Fruit fly (Drosophila melanogaster) whole organism, embryonic: ENCODE measurements around the gene CG5902.
A peak's percentile ranks its signal among the peaks of the same experiment; 100 is the strongest.

ENCODE experiments used
- CG11093 ChIP-seq: fragments of 200-800 bp; sonication (Bioruptor generic); IDR thresholded peaks from 3 replicates; pipeline ENCODE4 v1.3.6; 2022; ENCODE audit warnings: missing biosample characterization, missing genetic modification characterization
- CG12155 ChIP-seq: fragments of 200-800 bp; sonication (Bioruptor generic); optimal IDR thresholded peaks from 3 replicates; lab custom pipeline; 2016; ENCODE audit warnings: missing biosample characterization, missing genetic modification characterization
- CG12299 ChIP-seq: fragments of 200-800 bp; sonication (Bioruptor generic); optimal IDR thresholded peaks from 2 replicates; lab custom pipeline; 2018; ENCODE audit warnings: missing biosample characterization, mild to moderate bottlenecking, missing genetic modification characterization
- CG12744 ChIP-seq: fragments of 200-800 bp; sonication (Bioruptor generic); optimal IDR thresholded peaks from 2 replicates; lab custom pipeline; 2016; ENCODE audit warnings: missing biosample characterization, missing genetic modification characterization
- CG12769 ChIP-seq: fragments of 200-800 bp; sonication (Bioruptor generic); optimal IDR thresholded peaks from 2 replicates; lab custom pipeline; 2019; ENCODE audit warnings: missing biosample characterization, mild to moderate bottlenecking, missing genetic modification characterization, moderate library complexity
- CG15073 ChIP-seq: fragments of 200-800 bp; sonication (Bioruptor generic); optimal IDR thresholded peaks from 2 replicates; lab custom pipeline; 2016; ENCODE audit warnings: missing biosample characterization, missing genetic modification characterization
- CG15479 ChIP-seq: fragments of 200-800 bp; sonication (Bioruptor generic); optimal IDR thresholded peaks from 3 replicates; lab custom pipeline; 2019; ENCODE audit warnings: missing biosample characterization, mild to moderate bottlenecking, missing genetic modification characterization, moderate library complexity
- CG15514 ChIP-seq: fragments of 200-800 bp; sonication (Bioruptor generic); optimal IDR thresholded peaks from 3 replicates; lab custom pipeline; 2017; ENCODE audit warnings: missing biosample characterization, missing genetic modification characterization, mild to moderate bottlenecking, moderate library complexity, missing genetic modification reagents
- CG1603 ChIP-seq: fragments of 200-800 bp; sonication (Bioruptor generic); optimal IDR thresholded peaks from 2 replicates; lab custom pipeline; 2019; ENCODE audit warnings: missing biosample characterization, mild to moderate bottlenecking, missing genetic modification characterization, moderate library complexity
- CG17568 ChIP-seq: fragments of 200-800 bp; sonication (Bioruptor generic); optimal IDR thresholded peaks from 2 replicates; lab custom pipeline; 2018; ENCODE audit warnings: missing biosample characterization, mild to moderate bottlenecking, missing genetic modification characterization, moderate library complexity
- CG18476 ChIP-seq: fragments of 200-800 bp; sonication (Bioruptor generic); optimal IDR thresholded peaks from 2 replicates; lab custom pipeline; 2016; ENCODE audit warnings: missing biosample characterization, mild to moderate bottlenecking, missing genetic modification characterization
- CG2875 ChIP-seq: fragments of 200-800 bp; sonication (Bioruptor generic); optimal IDR thresholded peaks from 2 replicates; lab custom pipeline; 2017; ENCODE audit warnings: missing biosample characterization, mild to moderate bottlenecking, missing genetic modification characterization, missing genetic modification reagents
- CG30403 ChIP-seq: fragments of 200-800 bp; sonication (Bioruptor generic); optimal IDR thresholded peaks from 3 replicates; lab custom pipeline; 2016; ENCODE audit warnings: missing biosample characterization, missing genetic modification characterization
- CG34376 ChIP-seq: fragments of 200-800 bp; sonication (Bioruptor generic); optimal IDR thresholded peaks from 2 replicates; lab custom pipeline; 2018; ENCODE audit warnings: missing biosample characterization, mild to moderate bottlenecking, missing genetic modification characterization
- CG4854 ChIP-seq: fragments of 200-800 bp; sonication (Bioruptor generic); optimal IDR thresholded peaks from 2 replicates; lab custom pipeline; 2016; ENCODE audit warnings: missing biosample characterization, missing genetic modification characterization, inconsistent platforms
- CG6765 ChIP-seq: fragments of 200-800 bp; sonication (Bioruptor generic); optimal IDR thresholded peaks from 3 replicates; lab custom pipeline; 2017; ENCODE audit warnings: missing biosample characterization, mild to moderate bottlenecking, missing genetic modification characterization
- CG6854 ChIP-seq: fragments of 200-800 bp; sonication (Bioruptor generic); optimal IDR thresholded peaks from 3 replicates; lab custom pipeline; 2017; ENCODE audit warnings: missing biosample characterization, mild to moderate bottlenecking, missing genetic modification characterization
- CG7745 ChIP-seq: fragments of 200-800 bp; sonication (Bioruptor generic); optimal IDR thresholded peaks from 2 replicates; lab custom pipeline; 2018; ENCODE audit warnings: missing biosample characterization, mild to moderate bottlenecking, missing genetic modification characterization, moderate library complexity
- CG7963 ChIP-seq: fragments of 200-800 bp; sonication (Bioruptor generic); IDR thresholded peaks from 3 replicates; pipeline ENCODE4 v1.3.6; 2022; ENCODE audit warnings: missing biosample characterization, missing genetic modification characterization; ENCODE audit not compliant: partially characterized antibody
- D ChIP-seq, 2 experiments: fragments of 200-800 bp in 1 of 2; fragments of >200 bp in 1 of 2; sonication (Bioruptor generic) in 1 of 2; optimal IDR thresholded peaks; 2 replicates in 1 of 2; 3 replicates in 1 of 2; lab custom pipeline; 2017; ENCODE audit warnings: mild to moderate bottlenecking in 1 of 2, missing biosample characterization in 1 of 2, missing genetic modification characterization in 1 of 2, missing genetic modification reagents in 1 of 2
- Dfd ChIP-seq, 2 experiments: fragments of >200 bp; optimal IDR thresholded peaks; 2 replicates each; lab custom pipeline; 2017; ENCODE audit warnings: missing biosample characterization in 2 of 2, missing genetic modification characterization in 2 of 2
- Fer1 ChIP-seq: fragments of 200-800 bp; sonication (Bioruptor generic); optimal IDR thresholded peaks from 2 replicates; lab custom pipeline; 2017; ENCODE audit warnings: missing biosample characterization, mild to moderate bottlenecking, missing genetic modification characterization
- HLH54F ChIP-seq: fragments of 200-800 bp; sonication (Bioruptor generic); optimal IDR thresholded peaks from 3 replicates; lab custom pipeline; 2016; ENCODE audit warnings: missing biosample characterization, missing genetic modification characterization
- Hey ChIP-seq: fragments of 200-800 bp; sonication (Bioruptor generic); optimal IDR thresholded peaks from 3 replicates; lab custom pipeline; 2018; ENCODE audit warnings: missing biosample characterization, mild to moderate bottlenecking, missing genetic modification characterization
- Hr51 ChIP-seq, 2 experiments: fragments of 200-800 bp; sonication (Bioruptor generic); optimal IDR thresholded peaks; 2 replicates in 1 of 2; 3 replicates in 1 of 2; lab custom pipeline; 2016 to 2018; ENCODE audit warnings: missing biosample characterization in 2 of 2, missing genetic modification characterization in 2 of 2, mild to moderate bottlenecking in 1 of 2, moderate library complexity in 1 of 2
- Mrtf ChIP-seq: fragments of 200-800 bp; sonication (Bioruptor generic); IDR thresholded peaks from 3 replicates; pipeline ENCODE4 v1.3.6; 2022; ENCODE audit warnings: missing biosample characterization, missing genetic modification characterization
- Rfx ChIP-seq: fragments of 200-800 bp; sonication (Bioruptor generic); IDR thresholded peaks from 2 replicates; pipeline ENCODE4 v1.3.6; 2022; ENCODE audit warnings: missing biosample characterization, missing genetic modification characterization
- Ssrp ChIP-seq: fragments of 200-800 bp; sonication (Bioruptor generic); optimal IDR thresholded peaks from 2 replicates; lab custom pipeline; 2018; ENCODE audit warnings: missing biosample characterization, mild to moderate bottlenecking, missing genetic modification characterization, moderate library complexity
- Trl ChIP-seq, 3 experiments: fragments of >200 bp in 2 of 3; fragments of 200-800 bp in 1 of 3; sonication (Bioruptor generic) in 1 of 3; optimal IDR thresholded peaks; 2 replicates in 1 of 3; 3 replicates in 2 of 3; lab custom pipeline; 2016 to 2017; ENCODE audit warnings: missing biosample characterization in 1 of 3, missing genetic modification characterization in 1 of 3
- Usf ChIP-seq: fragments of 200-800 bp; sonication (Bioruptor generic); optimal IDR thresholded peaks from 2 replicates; lab custom pipeline; 2017; ENCODE audit warnings: missing genotype, missing biosample characterization, missing genetic modification characterization
- YL-1 ChIP-seq: fragments of 200-800 bp; sonication (Bioruptor generic); optimal IDR thresholded peaks from 3 replicates; lab custom pipeline; 2017; ENCODE audit warnings: missing biosample characterization, mild to moderate bottlenecking, missing genetic modification characterization
- ara ChIP-seq: fragments of 200-800 bp; sonication (Bioruptor generic); IDR thresholded peaks from 2 replicates; pipeline ENCODE4 v1.3.6; 2022; ENCODE audit warnings: missing biosample characterization, missing genetic modification characterization
- cwo ChIP-seq: fragments of 200-800 bp; sonication (Bioruptor generic); optimal IDR thresholded peaks from 3 replicates; lab custom pipeline; 2017; ENCODE audit warnings: missing biosample characterization, missing genetic modification characterization, mild to moderate bottlenecking, moderate library complexity, missing genetic modification reagents
- dan ChIP-seq: fragments of 200-800 bp; sonication (Bioruptor generic); IDR thresholded peaks from 2 replicates; pipeline ENCODE4 v1.3.6; 2022; ENCODE audit warnings: missing biosample characterization, missing genetic modification characterization
- dimm ChIP-seq: fragments of 200-800 bp; sonication (Bioruptor generic); IDR thresholded peaks from 2 replicates; pipeline ENCODE4 v1.3.6; 2022; ENCODE audit warnings: missing biosample characterization, missing genetic modification characterization
- dmrt11E ChIP-seq: fragments of 200-800 bp; sonication (Bioruptor generic); optimal IDR thresholded peaks from 3 replicates; lab custom pipeline; 2018; ENCODE audit warnings: missing biosample characterization, mild to moderate bottlenecking, missing genetic modification characterization, moderate library complexity
- dmrt99B ChIP-seq: fragments of 200-800 bp; sonication (Bioruptor generic); optimal IDR thresholded peaks from 2 replicates; lab custom pipeline; 2018; ENCODE audit warnings: missing biosample characterization, mild to moderate bottlenecking, missing genetic modification characterization, moderate library complexity
- ftz-f1 ChIP-seq: fragments of 200-800 bp; sonication (Bioruptor generic); optimal IDR thresholded peaks from 2 replicates; lab custom pipeline; 2016; ENCODE audit warnings: missing biosample characterization, missing genetic modification characterization
- gem ChIP-seq: fragments of 200-800 bp; sonication (Bioruptor generic); optimal IDR thresholded peaks from 2 replicates; lab custom pipeline; 2019; ENCODE audit warnings: missing biosample characterization, mild to moderate bottlenecking, missing genetic modification characterization, moderate library complexity
- ham ChIP-seq: fragments of 200-800 bp; sonication (Bioruptor generic); IDR thresholded peaks from 2 replicates; pipeline ENCODE4 v1.3.6; 2022; ENCODE audit warnings: missing biosample characterization, missing genetic modification characterization
- kah ChIP-seq: fragments of 200-800 bp; sonication (Bioruptor generic); optimal IDR thresholded peaks from 2 replicates; lab custom pipeline; 2018; ENCODE audit warnings: missing biosample characterization, mild to moderate bottlenecking, missing genetic modification characterization
- lmd ChIP-seq: fragments of 200-800 bp; sonication (Bioruptor generic); IDR thresholded peaks from 2 replicates; pipeline ENCODE4 v1.3.6; 2022; ENCODE audit warnings: missing biosample characterization, missing genetic modification characterization
- nerfin-2 ChIP-seq: fragments of 200-800 bp; sonication (Bioruptor generic); IDR thresholded peaks from 2 replicates; pipeline ENCODE4 v1.3.6; 2022; ENCODE audit warnings: missing biosample characterization, missing genetic modification characterization; ENCODE audit not compliant: partially characterized antibody
- nmo ChIP-seq: fragments of 200-800 bp; sonication (Bioruptor generic); optimal IDR thresholded peaks from 2 replicates; lab custom pipeline; 2018; ENCODE audit warnings: missing biosample characterization, mild to moderate bottlenecking, missing genetic modification characterization, moderate library complexity
- org-1 ChIP-seq: fragments of 200-800 bp; sonication (Bioruptor generic); optimal IDR thresholded peaks from 2 replicates; lab custom pipeline; 2017; ENCODE audit warnings: missing biosample characterization, missing genetic modification characterization
- pita ChIP-seq: fragments of 200-800 bp; sonication (Bioruptor generic); optimal IDR thresholded peaks from 2 replicates; lab custom pipeline; 2017; ENCODE audit warnings: missing biosample characterization, mild to moderate bottlenecking, missing genetic modification characterization
- trh ChIP-seq: fragments of 200-800 bp; sonication (Bioruptor generic); optimal IDR thresholded peaks from 2 replicates; lab custom pipeline; 2016; ENCODE audit warnings: missing biosample characterization, missing genetic modification characterization
- vnd ChIP-seq: fragments of 200-800 bp; sonication (Bioruptor generic); IDR thresholded peaks from 3 replicates; pipeline ENCODE4 v1.3.6; 2022; ENCODE audit warnings: missing biosample characterization, missing genetic modification characterization; ENCODE audit not compliant: partially characterized antibody
- yki ChIP-seq: fragments of >200 bp; optimal IDR thresholded peaks from 3 replicates; lab custom pipeline; 2018

Gene CG5902

dm6 chr3R:23942965-23943413 is 43.5 kb upstream of the CG5902 start, which contains the start of gene Gdh (continued):
- TF ChIP-seq Fer1 (GFP tag; lab: Kevin White, UChicago) (peak; percentile 69), Rfx (GFP tag; lab: Robert Waterston, UW) (peak; percentile 64), yki (no peak), org-1 (no peak), dmrt99B (no peak), CG15073 (GFP tag; lab: Kevin White, UChicago) (no peak), cwo (peak; percentile 94), CG17568 (GFP tag; lab: Kevin White, UChicago) (peak; percentile 35), CG4854 (GFP tag; lab: Kevin White, UChicago) (no peak), ham (GFP tag; lab: Robert Waterston, UW) (no peak), Trl (optimal IDR thresholded peaks at IDR 0.05; lab: Kevin White, UChicago) (peak; percentile 53 to 69), Trl (GFP tag; optimal IDR thresholded peaks at IDR 0.05; lab: Kevin White, UChicago) (peak; percentile 24), CG12769 (tag; lab: Kevin White, UChicago) (peak; percentile 35), vnd (GFP tag; lab: Robert Waterston, UW) (no peak), CG12299 (tag; lab: Kevin White, UChicago) (no peak), CG2875 (GFP tag; lab: Kevin White, UChicago) (no peak), CG34376 (GFP tag; lab: Kevin White, UChicago) (peak; percentile 89), CG12155 (GFP tag; lab: Kevin White, UChicago) (peak; percentile 99), CG6765 (GFP tag; lab: Kevin White, UChicago) (peak; percentile 21), nmo (GFP tag; lab: Kevin White, UChicago) (no peak), ara (GFP tag; lab: Robert Waterston, UW) (no peak), CG1603 (tag; lab: Kevin White, UChicago) (no peak), dimm (GFP tag; lab: Robert Waterston, UW) (no peak), Ssrp (tag; lab: Kevin White, UChicago) (no peak), CG6854 (GFP tag; lab: Kevin White, UChicago) (peak; percentile 53), CG12744 (GFP tag; lab: Kevin White, UChicago) (no peak), CG15514 (GFP tag; lab: Kevin White, UChicago) (peak; percentile 49), nerfin-2 (no peak), Hr51 (GFP tag; optimal IDR thresholded peaks at IDR 0.05; lab: Kevin White, UChicago) (no peak), Hey (tag; lab: Kevin White, UChicago) (no peak), Dfd (GFP tag; optimal IDR thresholded peaks at IDR 0.05; lab: Kevin White, UChicago) (no peak), ftz-f1 (GFP tag; lab: Kevin White, UChicago) (peak; percentile 33), gem (tag; lab: Kevin White, UChicago) (no peak), CG18476 (GFP tag; lab: Kevin White, UChicago) (no peak), dan (GFP tag; lab: Robert Waterston, UW) (no peak), YL-1 (GFP tag; lab: Kevin White, UChicago) (peak; percentile 30), kah (GFP tag; lab: Kevin White, UChicago) (peak; percentile 26), CG15479 (GFP tag; lab: Kevin White, UChicago) (no peak), Mrtf (no peak), lmd (no peak), HLH54F (GFP tag; lab: Kevin White, UChicago) (no peak), CG11093 (GFP tag; lab: Robert Waterston, UW) (no peak), CG30403 (no peak), CG7963 (GFP tag; lab: Robert Waterston, UW) (no peak), CG7745 (tag; lab: Kevin White, UChicago) (no peak), pita (GFP tag; lab: Kevin White, UChicago) (no peak), dmrt11E (no peak), D (optimal IDR thresholded peaks at IDR 0.05; lab: Kevin White, UChicago) (no peak), D (GFP tag; optimal IDR thresholded peaks at IDR 0.05; lab: Kevin White, UChicago) (no peak), trh (GFP tag; lab: Kevin White, UChicago) (no peak), Usf (no peak)
